Fruit fly (Drosophila melanogaster): ENCODE results near the gene Dref.

Gene Dref

DNA sequence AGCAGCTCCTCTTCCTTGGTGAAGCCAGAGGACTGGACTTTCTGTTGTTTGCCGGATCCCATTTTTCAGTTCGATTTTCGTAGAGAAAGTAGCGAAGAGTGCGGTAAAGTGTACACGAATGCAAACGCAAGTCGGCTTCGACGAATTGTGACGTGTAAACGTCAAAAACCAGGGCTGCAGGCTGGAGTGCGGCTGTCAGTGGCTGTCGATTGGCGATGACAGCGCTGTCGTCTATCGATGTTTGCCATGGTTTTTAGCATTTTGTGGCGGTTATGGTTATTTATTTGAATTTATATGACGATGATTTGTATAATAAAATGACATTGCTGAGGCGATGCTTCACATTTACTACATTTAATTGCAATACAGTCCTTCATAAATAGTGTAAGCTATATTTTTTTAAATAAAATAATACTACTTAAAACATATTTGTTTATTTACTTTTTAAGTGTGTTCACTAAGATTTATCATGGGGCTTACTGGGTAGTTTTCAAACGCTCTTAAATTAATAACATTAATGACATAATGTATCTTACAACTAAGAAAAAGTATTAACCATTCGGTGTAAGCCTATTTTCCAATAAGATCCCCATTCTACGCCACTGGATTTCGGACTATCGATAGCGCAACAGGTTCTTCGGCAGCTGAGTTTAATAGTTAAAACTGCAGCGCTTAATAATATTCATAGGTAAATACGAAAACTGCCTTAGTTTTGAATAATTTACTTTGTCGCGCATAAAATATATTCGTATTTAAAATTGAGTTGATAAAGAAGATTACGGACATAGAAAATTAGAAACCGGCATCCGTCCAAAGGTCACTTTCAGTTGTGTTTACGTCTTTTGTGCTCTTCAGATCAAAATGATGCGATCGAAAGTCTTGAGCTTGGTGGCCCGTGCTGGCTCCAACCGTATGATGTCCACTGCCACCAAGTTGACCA lies 48.7 kb downstream of the Dref start, which contains the start of the genes CG5885 and CG4598 (continued):
- TF ChIP-seq Sox100B (GFP tag; optimal IDR thresholded peaks at IDR 0.05): peak; percentile 65
- peak; percentile 15 for TF ChIP-seq cwo (GFP tag; optimal IDR thresholded peaks at IDR 0.05)
- TF ChIP-seq CG34224 (GFP tag; IDR thresholded peaks at IDR 0.05; ENCODE audit: partially characterized antibody): peak; percentile 72; the same call in 2 of the 3 replicates
- peak; percentile 82 for TF ChIP-seq knrl (GFP tag; IDR thresholded peaks at IDR 0.05; ENCODE audit: partially characterized antibody)
- 0 out of 2 replicates have a peak, but pooled peaks have one; percentile 19 for TF ChIP-seq wor (GFP tag; IDR thresholded peaks at IDR 0.05)
- TF ChIP-seq CG31441 (GFP tag; IDR thresholded peaks at IDR 0.05): peak; percentile 64
- peak; percentile 57 for TF ChIP-seq Fer2 (tag; optimal IDR thresholded peaks at IDR 0.05)
- TF ChIP-seq CG5180 (GFP tag; optimal IDR thresholded peaks at IDR 0.05): peak; percentile 48
- TF ChIP-seq jing (GFP tag; optimal IDR thresholded peaks at IDR 0.05): peak; percentile 50
- peak; percentile 69 for TF ChIP-seq CG18619 (GFP tag; optimal IDR thresholded peaks at IDR 0.05)
- peak; percentile 81 for TF ChIP-seq Xbp1 (GFP tag; optimal IDR thresholded peaks at IDR 0.05)
- peak; percentile 57 for TF ChIP-seq CG9727 (GFP tag; optimal IDR thresholded peaks at IDR 0.05)
- no peak; the same call in 1 of the 3 replicates for TF ChIP-seq CG14050 (GFP tag; IDR thresholded peaks at IDR 0.05)
- no peak for TF ChIP-seq CG7271 (tag; optimal IDR thresholded peaks at IDR 0.05)
- TF ChIP-seq CG18262 (tag; optimal IDR thresholded peaks at IDR 0.05): peak; percentile 70
- TF ChIP-seq nerfin-2 (GFP tag; IDR thresholded peaks at IDR 0.05; ENCODE audit: partially characterized antibody): peak; percentile 69; the same call in 1 of the 2 replicates
- TF ChIP-seq Myb (GFP tag; optimal IDR thresholded peaks at IDR 0.05): peak; percentile 84
- no peak for TF ChIP-seq abd-A (tag; optimal IDR thresholded peaks at IDR 0.05)
- TF ChIP-seq CG12236 (GFP tag; optimal IDR thresholded peaks at IDR 0.05): no peak
- peak; percentile 11 to 81 for TF ChIP-seq Hr51 (GFP tag; optimal IDR thresholded peaks at IDR 0.05)
- TF ChIP-seq CG18476 (GFP tag; optimal IDR thresholded peaks at IDR 0.05): no peak
- no peak for TF ChIP-seq pfk (GFP tag; optimal IDR thresholded peaks at IDR 0.05)
- TF ChIP-seq Max (GFP tag; optimal IDR thresholded peaks at IDR 0.05): no peak
- peak; percentile 70 for TF ChIP-seq sug (tag; optimal IDR thresholded peaks at IDR 0.05)
- no peak for TF ChIP-seq Jarid2 (GFP tag; optimal IDR thresholded peaks at IDR 0.05)
- TF ChIP-seq kni (GFP tag; optimal IDR thresholded peaks at IDR 0.05): no peak
- peak; percentile 81 for TF ChIP-seq row (GFP tag; IDR thresholded peaks at IDR 0.05)
- TF ChIP-seq CG11504 (tag; optimal IDR thresholded peaks at IDR 0.05): peak; percentile 84
- TF ChIP-seq Adf1 (GFP tag; IDR thresholded peaks at IDR 0.05): peak; percentile 50
- no peak for TF ChIP-seq jigr1 (GFP tag; IDR thresholded peaks at IDR 0.05)
- TF ChIP-seq eyg (GFP tag; optimal IDR thresholded peaks at IDR 0.05): no peak
- TF ChIP-seq CG16815 (GFP tag; optimal IDR thresholded peaks at IDR 0.05): peak; percentile 40
- TF ChIP-seq H15 (GFP tag; IDR thresholded peaks at IDR 0.05): peak; percentile 41; the same call in 2 of the 3 replicates
- 0 out of 2 replicates have a peak, but pooled peaks have one; percentile 22 for TF ChIP-seq CG4730 (GFP tag; IDR thresholded peaks at IDR 0.05)
- TF ChIP-seq Sox102F (GFP tag; optimal IDR thresholded peaks at IDR 0.05): peak; percentile 80
- peak; percentile 64 for TF ChIP-seq CG15514 (GFP tag; optimal IDR thresholded peaks at IDR 0.05)
- peak; percentile 90 for TF ChIP-seq pzg (GFP tag; optimal IDR thresholded peaks at IDR 0.05)
- peak; percentile 97 for TF ChIP-seq MESR4 (GFP tag; optimal IDR thresholded peaks at IDR 0.05)
- no peak for TF ChIP-seq ro (GFP tag; IDR thresholded peaks at IDR 0.05)
- no peak for TF ChIP-seq Hey (tag; optimal IDR thresholded peaks at IDR 0.05)
- no peak for TF ChIP-seq tll (GFP tag; optimal IDR thresholded peaks at IDR 0.05)
- TF ChIP-seq CG7963 (GFP tag; IDR thresholded peaks at IDR 0.05; ENCODE audit: partially characterized antibody): peak; percentile 29; the same call in 1 of the 3 replicates
- TF ChIP-seq sna (GFP tag; IDR thresholded peaks at IDR 0.05; ENCODE audit: partially characterized antibody): no peak
- TF ChIP-seq CG3726 (GFP tag; IDR thresholded peaks at IDR 0.05): 0 out of 3 replicates have a peak, but pooled peaks have one; percentile 45
- peak; percentile 78 for TF ChIP-seq ranshi (GFP tag; IDR thresholded peaks at IDR 0.05)
- no peak for TF ChIP-seq CG6175 (GFP tag; IDR thresholded peaks at IDR 0.05)

Data from whole organism, embryonic.